Fruit fly (Drosophila melanogaster): ENCODE measurements around the gene CG10516.

The CG10516 gene

DNA sequence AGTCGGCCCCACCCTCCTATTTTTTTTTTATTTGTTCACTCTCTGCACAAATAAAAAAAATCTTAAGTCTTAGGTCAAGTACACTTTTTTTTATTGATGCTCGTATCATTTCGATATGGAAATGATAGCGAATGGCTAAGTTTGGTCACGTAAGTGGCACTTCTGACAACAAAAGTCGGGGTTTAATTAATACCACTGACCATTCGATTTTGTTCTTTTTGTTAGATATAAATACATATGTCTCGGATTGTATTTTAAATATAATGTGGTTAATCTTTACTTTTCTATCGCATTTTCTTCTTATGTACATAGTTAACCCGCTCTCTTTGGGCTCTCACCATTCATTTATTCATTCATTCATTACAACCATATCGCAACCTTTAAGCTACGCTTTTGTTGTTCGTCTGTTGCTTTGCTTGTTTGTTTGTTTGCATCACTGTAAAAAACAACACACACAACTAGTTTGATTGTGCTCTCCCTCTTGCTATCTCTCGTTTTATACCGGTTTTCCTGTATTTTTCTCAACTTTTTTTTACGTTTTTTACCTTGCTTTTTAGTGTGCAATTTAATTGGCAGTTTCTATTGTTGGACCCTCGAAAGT, 34.2 kb downstream of the CG10516 start (continued):
- no peak for TF ChIP-seq D19A (tag; optimal IDR thresholded peaks at IDR 0.05)
- TF ChIP-seq Rfx (GFP tag; IDR thresholded peaks at IDR 0.05), result 0 out of 2 replicates have a peak, but pooled peaks have one; percentile 14
- TF ChIP-seq Doc2 (GFP tag; IDR thresholded peaks at IDR 0.05), result no peak
- peak; percentile 1 for TF ChIP-seq lilli (GFP tag; optimal IDR thresholded peaks at IDR 0.05)
- peak in 1 of 2 experiments; percentile 78 for TF ChIP-seq bsh (GFP tag; optimal IDR thresholded peaks at IDR 0.05)
- TF ChIP-seq abd-A (tag; optimal IDR thresholded peaks at IDR 0.05), result peak; percentile 14
- TF ChIP-seq CG6272 (GFP tag; IDR thresholded peaks at IDR 0.05), result no peak
- TF ChIP-seq Max (GFP tag; optimal IDR thresholded peaks at IDR 0.05), result no peak
- no peak for TF ChIP-seq CG6175 (GFP tag; IDR thresholded peaks at IDR 0.05)
- TF ChIP-seq CG31441 (GFP tag; IDR thresholded peaks at IDR 0.05), result no peak
- no peak for TF ChIP-seq CG18619 (GFP tag; optimal IDR thresholded peaks at IDR 0.05)
- no peak for TF ChIP-seq usp (GFP tag; optimal IDR thresholded peaks at IDR 0.05)
- no peak for TF ChIP-seq lbe (GFP tag; optimal IDR thresholded peaks at IDR 0.05)
- peak; percentile 32 for TF ChIP-seq B-H2 (GFP tag; optimal IDR thresholded peaks at IDR 0.05)
- no peak for TF ChIP-seq Taf1 (GFP tag; IDR thresholded peaks at IDR 0.05)
- TF ChIP-seq CG12155 (GFP tag; optimal IDR thresholded peaks at IDR 0.05), result no peak
- no peak for TF ChIP-seq wdn (GFP tag; IDR thresholded peaks at IDR 0.05)
- TF ChIP-seq Med (GFP tag), result peak; percentile 72
- TF ChIP-seq gsb-n (tag; optimal IDR thresholded peaks at IDR 0.05), result no peak
- TF ChIP-seq CG16813 (GFP tag; IDR thresholded peaks at IDR 0.05; ENCODE audit: partially characterized antibody), result no peak

DNA sequence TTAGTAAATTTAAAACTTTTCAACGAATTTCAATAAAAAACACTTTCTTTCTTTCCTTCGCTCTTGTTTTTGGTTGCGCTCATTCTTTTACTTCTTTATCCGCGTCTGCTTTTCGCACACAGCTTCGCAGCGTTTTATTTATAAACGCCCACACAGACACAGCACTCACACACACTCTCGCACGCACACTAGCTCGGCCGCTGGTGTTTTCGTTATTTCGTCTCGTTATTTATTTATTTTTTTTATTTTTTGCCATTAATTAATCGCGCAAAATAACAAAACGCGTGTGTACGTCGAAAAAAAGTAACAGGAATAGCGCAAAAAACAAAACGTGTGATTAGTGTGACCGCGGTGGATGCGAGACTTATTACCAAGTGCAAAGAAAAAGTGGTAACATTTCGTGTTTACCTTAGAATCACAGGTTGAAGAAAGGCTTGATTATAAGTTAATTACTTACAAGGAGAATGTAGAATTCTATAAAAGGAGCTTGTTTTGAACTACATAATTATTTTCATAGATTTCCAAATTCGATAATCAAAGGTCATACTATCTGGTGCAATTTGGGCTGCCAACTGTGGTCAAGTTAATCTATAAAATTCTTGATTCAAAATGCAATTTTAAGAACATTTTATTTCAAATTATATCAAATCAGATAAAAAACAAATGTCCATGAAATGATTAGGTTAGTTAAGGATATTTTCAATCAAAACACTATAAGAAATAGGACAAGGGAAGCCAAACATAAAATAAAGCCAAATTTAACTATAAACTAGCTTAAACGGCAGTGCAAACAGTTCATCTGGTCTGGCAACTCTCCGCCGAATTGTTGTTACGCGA, 36.6 kb downstream of the CG10516 start, which contains the start of the genes hzg and mRpS31:
Gene hzg, minus strand, starts transcription at position 336 of the 837 bp plus-strand sequence.
Gene mRpS31, plus strand, starts transcription at position 793 of the 837 bp plus-strand sequence.
- TF ChIP-seq nerfin-1 (tag; optimal IDR thresholded peaks at IDR 0.05), result peak; percentile 27
- TF ChIP-seq al (GFP tag; IDR thresholded peaks at IDR 0.05), result peak; percentile 52; the same call in 1 of the 2 replicates
- TF ChIP-seq jumu (GFP tag; optimal IDR thresholded peaks at IDR 0.05), result peak; percentile 41
- TF ChIP-seq HmgZ (tag; optimal IDR thresholded peaks at IDR 0.05), result peak; percentile 47
- TF ChIP-seq gsb-n (tag; optimal IDR thresholded peaks at IDR 0.05), result peak; percentile 20
- peak; percentile 10 for TF ChIP-seq grn (GFP tag; optimal IDR thresholded peaks at IDR 0.05)
- peak; percentile 20 for TF ChIP-seq CG7745 (tag; optimal IDR thresholded peaks at IDR 0.05)
- TF ChIP-seq CG10959 (GFP tag; IDR thresholded peaks at IDR 0.05), result no peak
- TF ChIP-seq ash1 (GFP tag; optimal IDR thresholded peaks at IDR 0.05), result no peak
- peak; percentile 61; the same call in 1 of the 3 replicates for TF ChIP-seq sr (GFP tag; IDR thresholded peaks at IDR 0.05)
- peak; percentile 36 for TF ChIP-seq CG8290 (GFP tag; optimal IDR thresholded peaks at IDR 0.05)
- TF ChIP-seq CG8290 (tag; optimal IDR thresholded peaks at IDR 0.05), result peak in 1 of 2 experiments; percentile 5
- TF ChIP-seq CG2120 (GFP tag; optimal IDR thresholded peaks at IDR 0.05), result peak; percentile 80
- peak; percentile 57 for TF ChIP-seq CG30020 (tag; optimal IDR thresholded peaks at IDR 0.05)
- TF ChIP-seq Ptx1 (GFP tag; IDR thresholded peaks at IDR 0.05), result peak; percentile 70
- TF ChIP-seq CG12659 (GFP tag; optimal IDR thresholded peaks at IDR 0.05), result peak; percentile 42
- peak; percentile 48; the same call in 1 of the 2 replicates for TF ChIP-seq Atf6 (GFP tag; IDR thresholded peaks at IDR 0.05)
- TF ChIP-seq HLHmδ (GFP tag; optimal IDR thresholded peaks at IDR 0.05), result no peak
- TF ChIP-seq zen2 (GFP tag; IDR thresholded peaks at IDR 0.05; ENCODE audit: partially characterized antibody), result no peak
- peak; percentile 14 to 25 for TF ChIP-seq chif (GFP tag; optimal IDR thresholded peaks at IDR 0.05)
- TF ChIP-seq CG7372 (GFP tag; IDR thresholded peaks at IDR 0.05), result peak; percentile 66; the same call in 1 of the 2 replicates
- TF ChIP-seq CG16863 (GFP tag; optimal IDR thresholded peaks at IDR 0.05), result peak; percentile 60
- peak; percentile 3 for TF ChIP-seq CG8944 (GFP tag; optimal IDR thresholded peaks at IDR 0.05)
- TF ChIP-seq seq (GFP tag; IDR thresholded peaks at IDR 0.05), result no peak
- peak; percentile 66 for TF ChIP-seq CG11504 (tag; optimal IDR thresholded peaks at IDR 0.05)
- peak; percentile 74 for TF ChIP-seq CG30403 (GFP tag; optimal IDR thresholded peaks at IDR 0.05)
- TF ChIP-seq ci (GFP tag; IDR thresholded peaks at IDR 0.05), result no peak
- peak; percentile 25; the same call in 1 of the 2 replicates for TF ChIP-seq Bgb (GFP tag; IDR thresholded peaks at IDR 0.05; ENCODE audit: partially characterized antibody)
- TF ChIP-seq Scr (GFP tag; IDR thresholded peaks at IDR 0.05; ENCODE audit: partially characterized antibody), result no peak

All from whole organism, embryonic.